Worm (Caenorhabditis elegans): ENCODE measurements around the gene T16G1.5.

Gene T16G1.5

ce11 chrV:12897338-12897737 is 42.0 kb downstream of the T16G1.5 start:
- TF ChIP-seq nhr-2 (tag; optimal IDR thresholded peaks at IDR 0.05) (peak; percentile 24), ham-2 (GFP tag; optimal IDR thresholded peaks at IDR 0.05) (peak; percentile 40), blmp-1 (tag; optimal IDR thresholded peaks at IDR 0.05) (no peak), mep-1 (tag; optimal IDR thresholded peaks at IDR 0.05) (peak; percentile 73), ces-1 (GFP tag; optimal IDR thresholded peaks at IDR 0.05) (peak; percentile 95), nhr-76 (tag; optimal IDR thresholded peaks at IDR 0.05) (no peak), elt-1 (tag; optimal IDR thresholded peaks at IDR 0.05; ENCODE audit: borderline replicate concordance, insufficient read depth) (peak; percentile 50), hlh-1 (tag; optimal IDR thresholded peaks at IDR 0.05) (peak; percentile 35)

- TF ChIP-seq mls-2 (tag; optimal IDR thresholded peaks at IDR 0.05) (peak; percentile 15), hlh-1 (tag; optimal IDR thresholded peaks at IDR 0.05) (peak; percentile 95), nhr-28 (tag; optimal IDR thresholded peaks at IDR 0.05) (no peak), lin-32 (GFP tag; optimal IDR thresholded peaks at IDR 0.05) (no peak), nhr-12 (tag; optimal IDR thresholded peaks at IDR 0.05) (no peak), unc-120 (tag; optimal IDR thresholded peaks at IDR 0.05; ENCODE audit: poor library complexity, severe bottlenecking) (peak; percentile 57), unc-62 (GFP tag; optimal IDR thresholded peaks at IDR 0.05) (peak; percentile 80)
Observed at ce11 chrV:12896850-12897249, 42.5 kb downstream of the T16G1.5 start.

DNA sequence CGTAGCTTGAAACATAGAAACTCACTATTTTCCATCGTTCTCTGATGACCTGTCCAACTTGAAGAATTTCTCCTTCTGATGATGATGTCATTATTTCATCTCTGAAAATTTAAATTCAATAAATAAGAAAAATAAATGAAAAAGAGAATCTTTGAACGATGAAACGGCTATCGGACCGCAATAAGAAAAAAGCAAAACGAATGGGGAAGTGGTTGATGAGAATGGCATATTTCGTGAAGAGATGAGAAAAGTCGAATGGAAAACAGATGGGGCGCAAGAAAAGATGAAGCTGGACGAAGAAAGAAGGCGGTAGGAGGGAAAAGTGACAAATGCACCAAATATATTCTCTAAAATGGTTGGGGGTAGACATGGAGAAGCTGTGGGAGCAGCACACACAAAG is 43.6 kb downstream of the T16G1.5 start, which contains the start of gene ttbk-7:
Gene ttbk-7, minus strand, starts transcription at position 101 of the 400 bp plus-strand sequence.
- TF ChIP-seq zip-8 (tag; optimal IDR thresholded peaks at IDR 0.05) (no peak), unc-62 (GFP tag; optimal IDR thresholded peaks at IDR 0.05) (no peak), cnd-1 (tag; optimal IDR thresholded peaks at IDR 0.05) (no peak), ceh-39 (tag; optimal IDR thresholded peaks at IDR 0.05) (no peak), nhr-2 (tag; optimal IDR thresholded peaks at IDR 0.05) (no peak), mep-1 (tag; optimal IDR thresholded peaks at IDR 0.05) (no peak), flh-1 (GFP tag; optimal IDR thresholded peaks at IDR 0.05) (no peak), nhr-76 (tag; optimal IDR thresholded peaks at IDR 0.05) (no peak), snpc-4 (tag; optimal IDR thresholded peaks at IDR 0.05) (no peak), elt-1 (tag; optimal IDR thresholded peaks at IDR 0.05; ENCODE audit: borderline replicate concordance, insufficient read depth) (no peak)

All from whole organism, mixed stage, embryonic.